Worm (Caenorhabditis elegans) whole organism, mixed stage, embryonic: Measurements from ENCODE around the gene sftb-1.
A peak's percentile ranks its signal among the peaks of the same experiment; 100 is the strongest.

Experiments used
- M03D4.4 ChIP-seq: sonication (generic microtip); optimal IDR thresholded peaks from 2 replicates; lab custom pipeline; 2017; ENCODE audit warnings: mild to moderate bottlenecking, missing genetic modification characterization, missing compliant biosample characterization
- blmp-1 ChIP-seq: fragments of 150-350 bp; optimal IDR thresholded peaks from 2 replicates; lab custom pipeline; 2014; ENCODE audit warnings: missing biosample characterization, missing genetic modification characterization
- ceh-39 ChIP-seq: fragments of 150-350 bp; optimal IDR thresholded peaks from 2 replicates; lab custom pipeline; 2014; ENCODE audit warnings: missing biosample characterization, missing genetic modification characterization
- ceh-43 ChIP-seq: fragments of 200-800 bp; sonication (Bioruptor generic); optimal IDR thresholded peaks from 2 replicates; lab custom pipeline; 2018; ENCODE audit warnings: mild to moderate bottlenecking, missing genetic modification characterization, moderate library complexity, missing compliant biosample characterization
- ceh-83 ChIP-seq: fragments of 200-800 bp; sonication (Bioruptor generic); optimal IDR thresholded peaks from 2 replicates; lab custom pipeline; 2018; ENCODE audit warnings: mild to moderate bottlenecking, missing genetic modification characterization, missing compliant biosample characterization
- ces-1 ChIP-seq: fragments of 150-350 bp; optimal IDR thresholded peaks from 2 replicates; lab custom pipeline; 2014; ENCODE audit warnings: missing biosample characterization, missing genetic modification reagents, missing genetic modification characterization
- cnd-1 ChIP-seq: fragments of 200-800 bp; sonication (Bioruptor generic); optimal IDR thresholded peaks from 2 replicates; lab custom pipeline; 2018; ENCODE audit warnings: mild to moderate bottlenecking, missing genetic modification characterization, missing compliant biosample characterization
- drap-1 ChIP-seq: fragments of 200-800 bp; sonication (Bioruptor generic); optimal IDR thresholded peaks from 3 replicates; lab custom pipeline; 2018; ENCODE audit warnings: mild to moderate bottlenecking, missing genetic modification characterization, missing compliant biosample characterization
- elt-1 ChIP-seq: sonication (generic microtip); optimal IDR thresholded peaks from 2 replicates; lab custom pipeline; 2017; ENCODE audit warnings: missing genetic modification characterization, mild to moderate bottlenecking, missing compliant biosample characterization, antibody characterized with exemption, moderate library complexity, borderline replicate concordance; ENCODE audit not compliant: insufficient read depth
- elt-3 ChIP-seq: fragments of 150-350 bp; optimal IDR thresholded peaks from 2 replicates; lab custom pipeline; 2014; ENCODE audit warnings: missing biosample characterization, missing genetic modification characterization
- flh-1 ChIP-seq: fragments of 200-800 bp; sonication (Bioruptor generic); optimal IDR thresholded peaks from 2 replicates; lab custom pipeline; 2018; ENCODE audit warnings: mild to moderate bottlenecking, missing genetic modification characterization, moderate library complexity, missing compliant biosample characterization
- ham-2 ChIP-seq: fragments of 200-800 bp; sonication (Bioruptor generic); optimal IDR thresholded peaks from 2 replicates; lab custom pipeline; 2018; ENCODE audit warnings: mild to moderate bottlenecking, missing genetic modification characterization, missing compliant biosample characterization
- hlh-1 ChIP-seq: fragments of 150-350 bp; optimal IDR thresholded peaks from 2 replicates; lab custom pipeline; 2014; ENCODE audit warnings: missing biosample characterization, missing genetic modification reagents, missing genetic modification characterization
- lin-13 ChIP-seq: fragments of 150-350 bp; optimal IDR thresholded peaks from 2 replicates; lab custom pipeline; 2014; ENCODE audit warnings: missing biosample characterization, missing genetic modification characterization
- lin-32 ChIP-seq: fragments of 200-800 bp; sonication (Bioruptor generic); optimal IDR thresholded peaks from 2 replicates; lab custom pipeline; 2018; ENCODE audit warnings: mild to moderate bottlenecking, missing genetic modification characterization, missing compliant biosample characterization
- lsy-2 ChIP-seq: fragments of 150-350 bp; optimal IDR thresholded peaks from 2 replicates; lab custom pipeline; 2014; ENCODE audit warnings: missing biosample characterization, missing genetic modification characterization
- mab-5 ChIP-seq: fragments of 150-350 bp; optimal IDR thresholded peaks from 2 replicates; lab custom pipeline; 2014; ENCODE audit warnings: missing biosample characterization, missing genetic modification characterization
- mep-1 ChIP-seq: fragments of 150-350 bp; optimal IDR thresholded peaks from 2 replicates; lab custom pipeline; 2017; ENCODE audit warnings: missing biosample characterization, missing genetic modification reagents, missing genetic modification characterization, inconsistent platforms
- mls-2 ChIP-seq: sonication (generic microtip); optimal IDR thresholded peaks from 2 replicates; lab custom pipeline; 2016; ENCODE audit warnings: mild to moderate bottlenecking, missing genetic modification characterization, moderate library complexity, missing compliant biosample characterization
- nhr-12 ChIP-seq: fragments of 150-350 bp; optimal IDR thresholded peaks from 2 replicates; lab custom pipeline; 2014; ENCODE audit warnings: missing biosample characterization, missing genetic modification characterization
- nhr-2 ChIP-seq: fragments of 150-350 bp; optimal IDR thresholded peaks from 2 replicates; lab custom pipeline; 2014; ENCODE audit warnings: missing biosample characterization, missing genetic modification characterization
- nhr-237 ChIP-seq: fragments of 150-350 bp; optimal IDR thresholded peaks from 2 replicates; lab custom pipeline; 2014; ENCODE audit warnings: missing biosample characterization, missing genetic modification characterization
- nhr-28 ChIP-seq: fragments of 150-350 bp; optimal IDR thresholded peaks from 2 replicates; lab custom pipeline; 2014; ENCODE audit warnings: missing biosample characterization, missing genetic modification characterization
- nhr-76 ChIP-seq: sonication (generic microtip); optimal IDR thresholded peaks from 2 replicates; lab custom pipeline; 2017; ENCODE audit warnings: missing biosample characterization, missing genetic modification characterization
- pha-4 ChIP-seq: fragments of 150-350 bp; optimal IDR thresholded peaks from 2 replicates; lab custom pipeline; 2018; ENCODE audit warnings: missing biosample characterization, missing genetic modification reagents, missing genetic modification characterization
- sem-2 ChIP-seq: fragments of 200-800 bp; sonication (Bioruptor generic); optimal IDR thresholded peaks from 2 replicates; lab custom pipeline; 2018; ENCODE audit warnings: mild to moderate bottlenecking, missing genetic modification characterization, missing compliant biosample characterization
- snpc-4 ChIP-seq: fragments of 150-350 bp; optimal IDR thresholded peaks from 2 replicates; lab custom pipeline; 2014; ENCODE audit warnings: missing biosample characterization, missing genetic modification characterization
- sptf-1 ChIP-seq: sonication (generic microtip); optimal IDR thresholded peaks from 2 replicates; lab custom pipeline; 2017; ENCODE audit warnings: mild to moderate bottlenecking, missing genetic modification characterization, moderate library complexity, missing compliant biosample characterization
- tbx-8 ChIP-seq: fragments of 200-800 bp; sonication (Bioruptor generic); optimal IDR thresholded peaks from 2 replicates; lab custom pipeline; 2018; ENCODE audit warnings: mild to moderate bottlenecking, missing genetic modification characterization, moderate library complexity, missing compliant biosample characterization
- unc-39 ChIP-seq: fragments of 150-350 bp; optimal IDR thresholded peaks from 2 replicates; lab custom pipeline; 2014; ENCODE audit warnings: missing biosample characterization, missing genetic modification characterization
- unc-62 ChIP-seq: fragments of 150-350 bp; optimal IDR thresholded peaks from 2 replicates; lab custom pipeline; 2014; ENCODE audit warnings: missing biosample characterization, missing genetic modification reagents, missing genetic modification characterization
- zip-8 ChIP-seq: fragments of 150-350 bp; optimal IDR thresholded peaks from 2 replicates; lab custom pipeline; 2014; ENCODE audit warnings: missing biosample characterization, missing genetic modification characterization
- ztf-11 ChIP-seq: fragments of 150-350 bp; optimal IDR thresholded peaks from 2 replicates; lab custom pipeline; 2014; ENCODE audit warnings: missing biosample characterization, missing genetic modification characterization

Gene sftb-1

ce11 chrIII:4244285-4244684 is 24.8 kb downstream of the sftb-1 start, which contains the start of gene zhit-2:
Gene zhit-2, minus strand, starts transcription at chrIII:4244385.
- TF ChIP-seq ham-2 (no peak), sptf-1 (tag; lab: Kevin White, UChicago) (no peak), ceh-83 (GFP tag; lab: Kevin White, UChicago) (no peak), zip-8 (tag; lab: Kevin White, UChicago) (no peak), ztf-11 (tag; lab: Kevin White, UChicago) (no peak), pha-4 (no peak)

- no peak for TF ChIP-seq cnd-1 (tag; lab: Kevin White, UChicago)
- TF ChIP-seq ceh-43: no peak
- no peak for TF ChIP-seq flh-1
- TF ChIP-seq nhr-237 (tag; lab: Kevin White, UChicago): no peak
- TF ChIP-seq ces-1 (GFP tag; lab: Kevin White, UChicago): no peak
- no peak for TF ChIP-seq nhr-12 (tag; lab: Kevin White, UChicago)
- TF ChIP-seq unc-62 (GFP tag; lab: Kevin White, UChicago): no peak
- no peak for TF ChIP-seq elt-3
- TF ChIP-seq nhr-76 (tag; lab: Kevin White, UChicago): no peak
- TF ChIP-seq lsy-2 (tag; lab: Kevin White, UChicago): no peak
- no peak for TF ChIP-seq ceh-39 (tag; lab: Kevin White, UChicago)
- TF ChIP-seq nhr-28 (tag; lab: Kevin White, UChicago): no peak
- TF ChIP-seq ceh-83 (GFP tag; lab: Kevin White, UChicago): no peak
- no peak for TF ChIP-seq mab-5
- no peak for TF ChIP-seq zip-8 (tag; lab: Kevin White, UChicago)
- no peak for TF ChIP-seq M03D4.4 (tag; lab: Kevin White, UChicago)
- no peak for TF ChIP-seq elt-1 (tag; lab: Kevin White, UChicago)
Observed at ce11 chrIII:4243461-4243860, 25.6 kb downstream of the sftb-1 start, which contains the start of gene mrpl-21. Gene mrpl-21, minus strand, starts transcription at chrIII:4243561.

- TF ChIP-seq zip-8 (tag; lab: Kevin White, UChicago): peak; percentile 60
- no peak for TF ChIP-seq mep-1 (tag; lab: Kevin White, UChicago)
Observed at ce11 chrIII:4242225-4242862, 26.7 kb downstream of the sftb-1 start, which contains the start of gene F43C1.7. Gene F43C1.7, minus strand, starts transcription at chrIII:4242575.

- peak; percentile 54 for TF ChIP-seq elt-1 (tag; lab: Kevin White, UChicago)
- TF ChIP-seq blmp-1 (tag; lab: Kevin White, UChicago): no peak
Observed at ce11 chrIII:4241181-4241580, 27.9 kb downstream of the sftb-1 start.

DNA sequence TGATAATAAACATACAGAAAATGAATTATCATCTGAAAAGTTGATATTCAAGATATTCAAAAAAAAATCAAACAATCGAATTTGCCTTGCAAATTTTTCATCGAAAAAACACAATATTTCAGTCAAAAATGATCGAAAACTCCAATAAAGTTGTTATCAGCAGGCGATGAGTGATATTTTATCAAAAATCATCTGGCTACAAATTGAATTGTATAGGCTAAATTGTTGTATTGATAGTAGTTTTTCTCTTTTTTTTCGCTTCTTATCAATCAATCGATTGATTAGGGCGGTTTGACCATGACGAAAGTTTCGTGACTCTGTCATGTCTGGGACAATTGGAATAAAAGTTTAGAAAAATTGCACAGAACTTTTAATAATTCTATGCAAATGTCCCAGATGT is 28.9 kb downstream of the sftb-1 start:
- TF ChIP-seq snpc-4 (tag; lab: Kevin White, UChicago): no peak
- no peak for TF ChIP-seq nhr-237 (tag; lab: Kevin White, UChicago)
- no peak for TF ChIP-seq mab-5
- no peak for TF ChIP-seq hlh-1 (tag; lab: Kevin White, UChicago)
- TF ChIP-seq ces-1 (GFP tag; lab: Kevin White, UChicago): no peak
- TF ChIP-seq blmp-1 (tag; lab: Kevin White, UChicago): no peak
- no peak for TF ChIP-seq unc-62 (GFP tag; lab: Kevin White, UChicago)
- no peak for TF ChIP-seq nhr-76 (tag; lab: Kevin White, UChicago)
- TF ChIP-seq tbx-8 (GFP tag; lab: Kevin White, UChicago): no peak
- no peak for TF ChIP-seq ztf-11 (tag; lab: Kevin White, UChicago)
- TF ChIP-seq sptf-1 (tag; lab: Kevin White, UChicago): no peak
- TF ChIP-seq nhr-28 (tag; lab: Kevin White, UChicago): no peak
- no peak for TF ChIP-seq ham-2
- no peak for TF ChIP-seq nhr-2 (tag; lab: Kevin White, UChicago)

- TF ChIP-seq lin-32: no peak
- TF ChIP-seq unc-62 (GFP tag; lab: Kevin White, UChicago): peak; percentile 84
- no peak for TF ChIP-seq flh-1
- TF ChIP-seq tbx-8 (GFP tag; lab: Kevin White, UChicago): no peak
- peak; percentile 59 for TF ChIP-seq zip-8 (tag; lab: Kevin White, UChicago)
- TF ChIP-seq nhr-28 (tag; lab: Kevin White, UChicago): peak; percentile 76
- TF ChIP-seq hlh-1 (tag; lab: Kevin White, UChicago): peak; percentile 40
- TF ChIP-seq ceh-39 (tag; lab: Kevin White, UChicago): no peak
- no peak for TF ChIP-seq mab-5
- peak; percentile 77 for TF ChIP-seq ham-2
- peak; percentile 30 for TF ChIP-seq mls-2 (tag; lab: Kevin White, UChicago)
- TF ChIP-seq lsy-2 (tag; lab: Kevin White, UChicago): peak; percentile 25
- TF ChIP-seq M03D4.4 (tag; lab: Kevin White, UChicago): no peak
- TF ChIP-seq nhr-12 (tag; lab: Kevin White, UChicago): peak; percentile 94
- peak; percentile 57 for TF ChIP-seq mep-1 (tag; lab: Kevin White, UChicago)
- no peak for TF ChIP-seq sem-2
- TF ChIP-seq blmp-1 (tag; lab: Kevin White, UChicago): no peak
- no peak for TF ChIP-seq elt-3
- peak; percentile 92 for TF ChIP-seq pha-4
- no peak for TF ChIP-seq ceh-43
- peak; percentile 37 for TF ChIP-seq sptf-1 (tag; lab: Kevin White, UChicago)
- TF ChIP-seq unc-39 (tag; lab: Kevin White, UChicago): no peak
- no peak for TF ChIP-seq ceh-83 (GFP tag; lab: Kevin White, UChicago)
- TF ChIP-seq nhr-76 (tag; lab: Kevin White, UChicago): no peak
- peak; percentile 27 for TF ChIP-seq ztf-11 (tag; lab: Kevin White, UChicago)
- TF ChIP-seq cnd-1 (tag; lab: Kevin White, UChicago): no peak
- peak; percentile 59 for TF ChIP-seq ces-1 (GFP tag; lab: Kevin White, UChicago)
- TF ChIP-seq nhr-2 (tag; lab: Kevin White, UChicago): no peak
- TF ChIP-seq lin-13 (tag; lab: Kevin White, UChicago): peak; percentile 35
- no peak for TF ChIP-seq snpc-4 (tag; lab: Kevin White, UChicago)
- peak; percentile 85 for TF ChIP-seq nhr-237 (tag; lab: Kevin White, UChicago)
- TF ChIP-seq drap-1 (GFP tag; lab: Kevin White, UChicago): peak; percentile 25
Observed at ce11 chrIII:4237660-4238059, 31.4 kb downstream of the sftb-1 start.
